Fruit fly (Drosophila melanogaster): ENCODE measurements around the gene Stt3A.

dm6 chrX:21072953-21073352 is 19.2 kb upstream of the Stt3A start:
- TF ChIP-seq CTCF (optimal IDR thresholded peaks at IDR 0.05) (no peak), CG8478 (optimal IDR thresholded peaks at IDR 0.05) (no peak)

Measured in S2 (cell line).